Worm (Caenorhabditis elegans): Measurements from ENCODE around the gene M28.9.

DNA sequence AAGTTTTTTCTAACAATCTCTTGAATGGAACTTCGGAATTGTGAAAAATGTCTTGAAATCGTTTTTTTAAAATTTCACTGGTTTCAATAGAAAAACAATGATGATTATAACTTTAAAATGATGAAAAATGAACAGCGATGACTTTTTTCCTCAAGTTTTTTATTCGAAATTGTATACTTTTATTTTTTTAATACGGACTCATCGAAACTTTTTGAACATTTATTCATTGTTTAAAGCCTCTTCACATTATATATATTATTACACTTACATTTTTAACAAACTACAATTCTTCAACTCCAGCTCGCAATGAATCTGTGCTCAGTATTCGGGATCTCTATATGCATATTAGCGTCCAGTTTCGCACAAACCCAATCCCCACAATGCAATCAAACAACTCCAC is 11.2 kb upstream of the M28.9 start, which contains the start of gene M28.8:
- TF ChIP-seq ceh-6 (GFP tag; optimal IDR thresholded peaks at IDR 0.05), result no peak
- no peak for TF ChIP-seq lin-11 (tag; optimal IDR thresholded peaks at IDR 0.05)
- TF ChIP-seq F13H6.1 (tag; optimal IDR thresholded peaks at IDR 0.05), result no peak
- TF ChIP-seq ama-1 (optimal IDR thresholded peaks at IDR 0.05), result no peak
- TF ChIP-seq nhr-11 (tag; optimal IDR thresholded peaks at IDR 0.05), result no peak
- no peak for TF ChIP-seq pros-1 (tag; optimal IDR thresholded peaks at IDR 0.05)
- no peak for TF ChIP-seq C38D4.7 (GFP tag; optimal IDR thresholded peaks at IDR 0.05)
- TF ChIP-seq Y22D7AL.16 (tag; optimal IDR thresholded peaks at IDR 0.05), result no peak
- no peak for TF ChIP-seq ceh-2 (tag; optimal IDR thresholded peaks at IDR 0.05)
- TF ChIP-seq ztf-16 (tag; optimal IDR thresholded peaks at IDR 0.05), result no peak
- TF ChIP-seq hlh-6 (tag; optimal IDR thresholded peaks at IDR 0.05), result no peak
- TF ChIP-seq pat-9 (tag; optimal IDR thresholded peaks at IDR 0.05), result no peak

Measured in whole organism, late embryonic.